Worm (Caenorhabditis elegans): ENCODE results near the gene F28C6.5.

DNA sequence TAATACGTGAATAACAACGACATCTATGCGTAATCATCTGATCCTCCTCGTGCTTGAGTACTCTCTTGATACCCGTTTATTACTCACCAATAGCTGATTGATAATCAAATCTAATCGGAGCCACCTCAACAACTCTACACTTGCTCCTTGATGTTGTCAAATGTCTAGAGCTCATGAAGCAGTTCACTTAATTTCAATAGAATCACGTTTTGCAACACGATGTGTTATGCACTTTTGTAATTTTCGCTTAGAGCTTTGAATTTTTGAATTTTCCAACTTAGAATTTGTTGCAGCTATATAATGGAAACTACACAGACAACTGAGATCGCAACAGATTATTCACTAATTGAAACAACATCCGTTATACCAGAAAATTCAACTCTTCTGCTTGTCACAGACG is 13.2 kb downstream of the F28C6.5 start, which contains the start of gene T22C8.1:
- TF ChIP-seq egl-27 (tag; optimal IDR thresholded peaks at IDR 0.05) (no peak), nhr-237 (tag; optimal IDR thresholded peaks at IDR 0.05) (no peak), R02D3.7 (tag; optimal IDR thresholded peaks at IDR 0.05) (no peak), aly-2 (tag; optimal IDR thresholded peaks at IDR 0.05) (no peak), skn-1 (tag; optimal IDR thresholded peaks at IDR 0.05) (no peak), pha-4 (tag; optimal IDR thresholded peaks at IDR 0.05) (no peak), fos-1 (tag; optimal IDR thresholded peaks at IDR 0.05) (no peak), ceh-82 (tag; optimal IDR thresholded peaks at IDR 0.05) (no peak), ama-1 (optimal IDR thresholded peaks at IDR 0.05) (no peak), hmg-11 (tag; optimal IDR thresholded peaks at IDR 0.05) (no peak)

Data from whole organism, L3 larva.